Fruit fly (Drosophila melanogaster) whole organism, pupa: ENCODE measurements around the gene CG18766.

Experiments used
- CG13204 ChIP-seq: fragments of 200-800 bp; sonication (Bioruptor generic); optimal IDR thresholded peaks from 2 replicates; lab custom pipeline; 2018; ENCODE audit warnings: missing biosample characterization, mild to moderate bottlenecking, missing genetic modification characterization, moderate library complexity
- CG4496 ChIP-seq: fragments of 200-800 bp; sonication (Bioruptor generic); IDR thresholded peaks from 3 replicates; pipeline ENCODE4 v1.3.6; 2022; ENCODE audit warnings: missing biosample characterization, missing genetic modification characterization
- CG8159 ChIP-seq: fragments of 200-800 bp; sonication (Bioruptor generic); optimal IDR thresholded peaks from 3 replicates; lab custom pipeline; 2018; ENCODE audit warnings: missing biosample characterization, mild to moderate bottlenecking, missing genetic modification characterization, moderate library complexity
- CG8301 ChIP-seq: fragments of 200-800 bp; sonication (Bioruptor generic); optimal IDR thresholded peaks from 2 replicates; lab custom pipeline; 2018; ENCODE audit warnings: missing biosample characterization, mild to moderate bottlenecking, missing genetic modification characterization
- D1 ChIP-seq: fragments of 200-800 bp; sonication (Bioruptor generic); optimal IDR thresholded peaks from 2 replicates; lab custom pipeline; 2018; ENCODE audit warnings: missing biosample characterization, mild to moderate bottlenecking, missing genetic modification characterization, moderate library complexity
- Pif1A ChIP-seq: fragments of 200-800 bp; sonication (Bioruptor generic); optimal IDR thresholded peaks from 3 replicates; lab custom pipeline; 2016; ENCODE audit warnings: missing biosample characterization, missing genetic modification characterization
- rn ChIP-seq: fragments of 200-800 bp; sonication (Bioruptor generic); IDR thresholded peaks from 2 replicates; pipeline ENCODE4 v1.3.6; 2022; ENCODE audit warnings: missing biosample characterization, missing genetic modification characterization

dm6 chr3R:27201538-27202281 is 43.3 kb downstream of the CG18766 start:
- TF ChIP-seq CG8159 (tag; lab: Kevin White, UChicago): peak; percentile 93
- TF ChIP-seq Pif1A (GFP tag; lab: Kevin White, UChicago): peak; percentile 19
- TF ChIP-seq CG13204 (GFP tag; lab: Kevin White, UChicago): no peak
- peak; percentile 42 for TF ChIP-seq CG8301 (tag; lab: Kevin White, UChicago)
- TF ChIP-seq rn (GFP tag; lab: Robert Waterston, UW): no peak
- peak; percentile 79 for TF ChIP-seq D1 (tag; lab: Kevin White, UChicago)
- peak; percentile 18; the same call in 1 of the 3 replicates for TF ChIP-seq CG4496 (GFP tag; lab: Robert Waterston, UW)
